Fruit fly (Drosophila melanogaster) whole organism, embryonic: ENCODE measurements around the gene CG31793.

Experiments
- Bteb2 ChIP-seq: fragments of 200-800 bp; sonication (Bioruptor generic); optimal IDR thresholded peaks from 2 replicates; lab custom pipeline; 2016; ENCODE audit warnings: missing biosample characterization, missing genetic modification characterization
- CG10543 ChIP-seq: fragments of 200-800 bp; sonication (Bioruptor generic); optimal IDR thresholded peaks from 3 replicates; lab custom pipeline; 2017; ENCODE audit warnings: missing biosample characterization, mild to moderate bottlenecking, missing genetic modification characterization, moderate library complexity
- CG11696 ChIP-seq: fragments of 200-800 bp; sonication (Bioruptor generic); IDR thresholded peaks from 2 replicates; pipeline ENCODE4 v1.3.6; 2022; ENCODE audit warnings: missing biosample characterization, missing genetic modification characterization
- CG13775 ChIP-seq: fragments of 200-800 bp; sonication (Bioruptor generic); optimal IDR thresholded peaks from 3 replicates; lab custom pipeline; 2017; ENCODE audit warnings: missing biosample characterization, mild to moderate bottlenecking, missing genetic modification characterization
- CG13894 ChIP-seq: fragments of 200-800 bp; sonication (Bioruptor generic); optimal IDR thresholded peaks from 3 replicates; lab custom pipeline; 2018; ENCODE audit warnings: missing biosample characterization, mild to moderate bottlenecking, missing genetic modification characterization, moderate library complexity
- CG14014 ChIP-seq: fragments of 200-800 bp; sonication (Bioruptor generic); IDR thresholded peaks from 2 replicates; pipeline ENCODE4 v1.3.6; 2022; ENCODE audit warnings: missing biosample characterization, missing genetic modification characterization
- CG14965 ChIP-seq: fragments of 200-800 bp; sonication (Bioruptor generic); optimal IDR thresholded peaks from 2 replicates; lab custom pipeline; 2016; ENCODE audit warnings: missing biosample characterization, missing genetic modification characterization, borderline replicate concordance
- CG17912 ChIP-seq: fragments of 200-800 bp; sonication (Bioruptor generic); optimal IDR thresholded peaks from 2 replicates; lab custom pipeline; 2018; ENCODE audit warnings: missing biosample characterization, mild to moderate bottlenecking, missing genetic modification characterization
- CG18599 ChIP-seq: fragments of 200-800 bp; sonication (Bioruptor generic); optimal IDR thresholded peaks from 3 replicates; lab custom pipeline; 2017; ENCODE audit warnings: missing biosample characterization, missing genetic modification characterization, mild to moderate bottlenecking, moderate library complexity, missing genetic modification reagents
- CG31365 ChIP-seq: fragments of 200-800 bp; sonication (Bioruptor generic); optimal IDR thresholded peaks from 2 replicates; lab custom pipeline; 2018; ENCODE audit warnings: missing biosample characterization, mild to moderate bottlenecking, missing genetic modification characterization
- CG3163 ChIP-seq: fragments of 200-800 bp; sonication (Bioruptor generic); optimal IDR thresholded peaks from 3 replicates; lab custom pipeline; 2016; ENCODE audit warnings: missing biosample characterization, missing genetic modification characterization
- CG4328 ChIP-seq: fragments of 200-800 bp; sonication (Bioruptor generic); optimal IDR thresholded peaks from 3 replicates; lab custom pipeline; 2017; ENCODE audit warnings: missing biosample characterization, missing genetic modification reagents, missing genetic modification characterization
- CG4360 ChIP-seq: fragments of 200-800 bp; sonication (Bioruptor generic); IDR thresholded peaks from 2 replicates; pipeline ENCODE4 v1.3.6; 2022; ENCODE audit warnings: missing biosample characterization, missing genetic modification characterization
- CG5245 ChIP-seq: fragments of 200-800 bp; sonication (Bioruptor generic); optimal IDR thresholded peaks from 3 replicates; lab custom pipeline; 2016; ENCODE audit warnings: missing biosample characterization, missing genetic modification characterization
- CG6683 ChIP-seq: fragments of 200-800 bp; sonication (Bioruptor generic); optimal IDR thresholded peaks from 2 replicates; lab custom pipeline; 2017; ENCODE audit warnings: missing biosample characterization, mild to moderate bottlenecking, missing genetic modification characterization, missing genetic modification reagents
- CG6765 ChIP-seq: fragments of 200-800 bp; sonication (Bioruptor generic); optimal IDR thresholded peaks from 3 replicates; lab custom pipeline; 2017; ENCODE audit warnings: missing biosample characterization, mild to moderate bottlenecking, missing genetic modification characterization
- CG7839 ChIP-seq: fragments of 200-800 bp; sonication (Bioruptor generic); optimal IDR thresholded peaks from 3 replicates; lab custom pipeline; 2018; ENCODE audit warnings: missing biosample characterization, mild to moderate bottlenecking, missing genetic modification characterization, moderate library complexity
- CkIIα-i1 ChIP-seq: fragments of 200-800 bp; sonication (Bioruptor generic); IDR thresholded peaks from 2 replicates; pipeline ENCODE4 v1.3.6; 2022; ENCODE audit warnings: missing biosample characterization, missing genetic modification characterization
- Fer2 ChIP-seq: fragments of 200-800 bp; sonication (Bioruptor generic); optimal IDR thresholded peaks from 2 replicates; lab custom pipeline; 2018; ENCODE audit warnings: missing biosample characterization, mild to moderate bottlenecking, missing genetic modification characterization, moderate library complexity
- GATAe ChIP-seq: fragments of 200-800 bp; sonication (Bioruptor generic); conservative IDR thresholded peaks from 2 replicates; pipeline ENCODE4 v1.3.6; 2022; ENCODE audit warnings: missing biosample characterization, missing genetic modification characterization
- HHEX ChIP-seq: fragments of 200-800 bp; sonication (Bioruptor generic); optimal IDR thresholded peaks from 3 replicates; lab custom pipeline; 2017; ENCODE audit warnings: missing biosample characterization, mild to moderate bottlenecking, missing genetic modification characterization, missing genetic modification reagents
- HLH3B ChIP-seq: fragments of 200-800 bp; sonication (Bioruptor generic); IDR thresholded peaks from 2 replicates; pipeline ENCODE4 v1.3.6; 2022; ENCODE audit warnings: missing biosample characterization, missing genetic modification characterization
- HmgZ ChIP-seq: fragments of 200-800 bp; sonication (Bioruptor generic); optimal IDR thresholded peaks from 2 replicates; lab custom pipeline; 2018; ENCODE audit warnings: missing biosample characterization, mild to moderate bottlenecking, missing genetic modification characterization
- Nf-YB ChIP-seq: fragments of 200-800 bp; sonication (Bioruptor generic); optimal IDR thresholded peaks from 3 replicates; lab custom pipeline; 2019; ENCODE audit warnings: missing biosample characterization, mild to moderate bottlenecking, missing genetic modification characterization, moderate library complexity
- Pdp1 ChIP-seq, 2 experiments: fragments of 200-800 bp; sonication (Bioruptor generic); optimal IDR thresholded peaks; 3 replicates each; lab custom pipeline; 2016; ENCODE audit warnings: missing biosample characterization in 2 of 2, missing genetic modification characterization in 2 of 2, mild to moderate bottlenecking in 1 of 2, moderate library complexity in 1 of 2
- Taf1 ChIP-seq: fragments of 200-800 bp; sonication (Bioruptor generic); IDR thresholded peaks from 2 replicates; pipeline ENCODE4 v1.3.6; 2022; ENCODE audit warnings: missing biosample characterization, missing genetic modification characterization
- az2 ChIP-seq: fragments of 200-800 bp; sonication (Bioruptor generic); optimal IDR thresholded peaks from 3 replicates; lab custom pipeline; 2016; ENCODE audit warnings: missing biosample characterization, missing genetic modification characterization
- bsh ChIP-seq, 2 experiments: fragments of 200-800 bp; sonication (Bioruptor generic); optimal IDR thresholded peaks; 2 replicates each; lab custom pipeline; 2017 to 2018; ENCODE audit warnings: mild to moderate bottlenecking in 2 of 2, missing biosample characterization in 2 of 2, missing genetic modification characterization in 2 of 2, moderate library complexity in 1 of 2
- corto ChIP-seq: fragments of 200-800 bp; sonication (Bioruptor generic); optimal IDR thresholded peaks from 2 replicates; lab custom pipeline; 2016; ENCODE audit warnings: missing biosample characterization, mild to moderate bottlenecking, missing genetic modification characterization, moderate library complexity
- da ChIP-seq: fragments of 200-800 bp; sonication (Bioruptor generic); optimal IDR thresholded peaks from 2 replicates; lab custom pipeline; 2016; ENCODE audit warnings: missing biosample characterization, missing genetic modification characterization
- ewg ChIP-seq: fragments of 200-800 bp; sonication (Bioruptor generic); optimal IDR thresholded peaks from 3 replicates; lab custom pipeline; 2017; ENCODE audit warnings: mild to moderate bottlenecking, missing biosample characterization, missing genetic modification reagents, missing genetic modification characterization
- exex ChIP-seq: fragments of 200-800 bp; sonication (Bioruptor generic); optimal IDR thresholded peaks from 4 replicates; lab custom pipeline; 2018; ENCODE audit warnings: missing biosample characterization, mild to moderate bottlenecking, missing genetic modification characterization, moderate library complexity
- gsb-n ChIP-seq: fragments of 200-800 bp; sonication (Bioruptor generic); optimal IDR thresholded peaks from 3 replicates; lab custom pipeline; 2018; ENCODE audit warnings: missing biosample characterization, mild to moderate bottlenecking, missing genetic modification characterization
- hkb ChIP-seq, 2 experiments: fragments of 200-800 bp in 1 of 2; fragments of >200 bp in 1 of 2; sonication (Bioruptor generic) in 1 of 2; IDR thresholded peaks in 1 of 2; optimal IDR thresholded peaks in 1 of 2; 2 replicates each; pipeline versions ENCODE4 v1.3.6 to Lab custom; 2017 to 2022; ENCODE audit warnings: missing biosample characterization in 1 of 2, missing genetic modification characterization in 1 of 2
- hth ChIP-seq: fragments of >200 bp; optimal IDR thresholded peaks from 2 replicates; lab custom pipeline; 2017; ENCODE audit warnings: inconsistent platforms
- jing ChIP-seq: fragments of 200-800 bp; sonication (Bioruptor generic); optimal IDR thresholded peaks from 2 replicates; lab custom pipeline; 2018; ENCODE audit warnings: missing biosample characterization, mild to moderate bottlenecking, missing genetic modification characterization
- nom ChIP-seq: fragments of 200-800 bp; sonication (Bioruptor generic); optimal IDR thresholded peaks from 2 replicates; lab custom pipeline; 2017; ENCODE audit warnings: missing biosample characterization, missing genetic modification characterization, mild to moderate bottlenecking, moderate library complexity, missing genetic modification reagents
- odd ChIP-seq: fragments of 200-800 bp; sonication (Bioruptor generic); optimal IDR thresholded peaks from 2 replicates; lab custom pipeline; 2017; ENCODE audit warnings: missing biosample characterization, mild to moderate bottlenecking, missing genetic modification characterization
- org-1 ChIP-seq: fragments of 200-800 bp; sonication (Bioruptor generic); optimal IDR thresholded peaks from 2 replicates; lab custom pipeline; 2017; ENCODE audit warnings: missing biosample characterization, missing genetic modification characterization
- pzg ChIP-seq: fragments of 200-800 bp; sonication (Bioruptor generic); optimal IDR thresholded peaks from 3 replicates; lab custom pipeline; 2018; ENCODE audit warnings: missing biosample characterization, mild to moderate bottlenecking, missing genetic modification characterization, moderate library complexity
- ro ChIP-seq: fragments of 200-800 bp; sonication (Bioruptor generic); IDR thresholded peaks from 2 replicates; pipeline ENCODE4 v1.3.6; 2022; ENCODE audit warnings: missing biosample characterization, missing genetic modification characterization
- run ChIP-seq: fragments of 200-800 bp; sonication (Bioruptor generic); optimal IDR thresholded peaks from 3 replicates; lab custom pipeline; 2018; ENCODE audit warnings: missing biosample characterization, mild to moderate bottlenecking, missing genetic modification characterization
- schlank ChIP-seq: fragments of 200-800 bp; sonication (Bioruptor generic); optimal IDR thresholded peaks from 2 replicates; lab custom pipeline; 2018; ENCODE audit warnings: missing biosample characterization, mild to moderate bottlenecking, missing genetic modification characterization
- seq ChIP-seq: fragments of 200-800 bp; sonication (Bioruptor generic); IDR thresholded peaks from 2 replicates; pipeline ENCODE4 v1.3.6; 2022; ENCODE audit warnings: missing biosample characterization, missing genetic modification characterization
- sisA ChIP-seq: fragments of 200-800 bp; sonication (Bioruptor generic); IDR thresholded peaks from 2 replicates; pipeline ENCODE4 v1.3.6; 2022; ENCODE audit warnings: missing biosample characterization, missing genetic modification characterization
- sna ChIP-seq: fragments of 200-800 bp; sonication (Bioruptor generic); IDR thresholded peaks from 2 replicates; pipeline ENCODE4 v1.3.6; 2022; ENCODE audit warnings: missing biosample characterization, missing genetic modification characterization; ENCODE audit not compliant: partially characterized antibody
- trem ChIP-seq: fragments of 200-800 bp; optimal IDR thresholded peaks from 3 replicates; lab custom pipeline; 2019; ENCODE audit warnings: missing biosample characterization, mild to moderate bottlenecking, missing genetic modification characterization, moderate library complexity
- wdn ChIP-seq: fragments of 200-800 bp; sonication (Bioruptor generic); IDR thresholded peaks from 2 replicates; pipeline ENCODE4 v1.3.6; 2022; ENCODE audit warnings: missing biosample characterization, missing genetic modification characterization
- wek ChIP-seq: fragments of 200-800 bp; sonication (Bioruptor generic); optimal IDR thresholded peaks from 3 replicates; lab custom pipeline; 2018; ENCODE audit warnings: missing biosample characterization, mild to moderate bottlenecking, missing genetic modification characterization, moderate library complexity

CG31793 gene

DNA sequence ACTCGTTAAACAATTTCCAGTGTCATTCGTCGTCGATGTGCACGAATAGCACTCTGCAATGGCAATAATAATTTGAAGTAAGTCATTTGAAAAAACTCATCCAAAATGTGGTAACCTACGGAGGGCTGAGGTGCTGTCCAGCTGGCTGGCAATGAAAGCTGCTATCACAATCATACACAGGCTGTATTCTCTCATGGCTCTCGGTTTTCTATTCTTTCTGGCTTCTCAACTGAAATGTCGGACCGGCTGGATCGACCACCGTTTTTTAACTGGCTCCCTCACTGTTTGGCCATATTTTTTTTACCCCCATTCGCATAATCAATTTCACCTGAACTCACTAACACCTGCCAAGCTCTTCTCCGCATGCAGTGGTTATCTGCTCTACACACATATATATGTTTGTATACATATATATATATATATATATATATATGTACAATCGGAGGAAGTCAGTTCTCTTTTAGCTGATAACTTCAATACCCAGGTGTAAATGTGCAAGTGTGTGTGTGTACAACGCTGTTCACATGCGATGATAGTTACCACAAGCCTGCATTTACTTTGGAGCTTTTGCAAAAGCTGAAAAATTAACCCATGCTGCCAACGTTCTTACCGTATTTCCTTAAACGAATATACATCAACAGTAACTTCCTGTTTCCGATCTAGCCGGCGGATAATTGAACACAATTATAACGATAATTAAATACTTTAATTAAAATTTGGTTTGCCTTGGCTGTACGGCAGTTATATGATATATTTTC, 7.3 kb upstream of the CG31793 start, which contains the start of gene CG10650 (continued):
- TF ChIP-seq jing (no peak), HmgZ (tag; lab: Kevin White, UChicago) (peak; percentile 29), CG6683 (no peak), gsb-n (tag; lab: Kevin White, UChicago) (no peak), bsh (GFP tag; optimal IDR thresholded peaks at IDR 0.05; lab: Kevin White, UChicago) (no peak), sna (no peak), ewg (GFP tag; lab: Kevin White, UChicago) (no peak), run (tag; lab: Kevin White, UChicago) (no peak), pzg (GFP tag; lab: Kevin White, UChicago) (no peak), exex (tag; lab: Kevin White, UChicago) (peak; percentile 39), CG10543 (GFP tag; lab: Kevin White, UChicago) (peak; percentile 64), sisA (GFP tag; lab: Robert Waterston, UW) (no peak), CG14014 (GFP tag; lab: Robert Waterston, UW) (no peak), az2 (GFP tag; lab: Kevin White, UChicago) (no peak), hkb (optimal IDR thresholded peaks at IDR 0.05; lab: Kevin White, UChicago) (no peak), hkb (GFP tag; IDR thresholded peaks at IDR 0.05; lab: Robert Waterston, UW) (no peak), CkIIα-i1 (GFP tag; lab: Robert Waterston, UW) (no peak), GATAe (GFP tag; lab: Robert Waterston, UW) (peak; percentile 37), nom (GFP tag; lab: Kevin White, UChicago) (no peak), Nf-YB (GFP tag; lab: Kevin White, UChicago) (peak; percentile 10), hth (no peak), CG13894 (no peak), wek (no peak), CG4328 (no peak), Fer2 (tag; lab: Kevin White, UChicago) (no peak), seq (no peak), CG11696 (GFP tag; lab: Robert Waterston, UW) (no peak), CG13775 (GFP tag; lab: Kevin White, UChicago) (no peak), schlank (tag; lab: Kevin White, UChicago) (no peak), trem (tag; lab: Kevin White, UChicago) (no peak), CG4360 (GFP tag; lab: Robert Waterston, UW) (no peak), org-1 (GFP tag; lab: Kevin White, UChicago) (no peak), odd (GFP tag; lab: Kevin White, UChicago) (no peak), CG3163 (GFP tag; lab: Kevin White, UChicago) (no peak), da (GFP tag; lab: Kevin White, UChicago) (no peak), CG7839 (tag; lab: Kevin White, UChicago) (no peak), wdn (GFP tag; lab: Robert Waterston, UW) (no peak), HLH3B (GFP tag; lab: Robert Waterston, UW) (no peak), corto (GFP tag; lab: Kevin White, UChicago) (no peak), CG31365 (tag; lab: Kevin White, UChicago) (no peak), CG5245 (GFP tag; lab: Kevin White, UChicago) (no peak), Bteb2 (GFP tag; lab: Kevin White, UChicago) (no peak), CG18599 (GFP tag; lab: Kevin White, UChicago) (peak; percentile 13), Pdp1 (GFP tag; optimal IDR thresholded peaks at IDR 0.05; lab: Kevin White, UChicago) (peak in 1 of 2 experiments; percentile 34), CG14965 (GFP tag; lab: Kevin White, UChicago) (no peak), ro (no peak), Taf1 (GFP tag; lab: Robert Waterston, UW) (no peak), HHEX (GFP tag; lab: Kevin White, UChicago) (no peak), CG6765 (GFP tag; lab: Kevin White, UChicago) (no peak), CG17912 (GFP tag; lab: Kevin White, UChicago) (no peak)
